Worm (Caenorhabditis elegans): ENCODE results near the gene C35D10.12.

- no peak for TF ChIP-seq gmeb-2 (tag; optimal IDR thresholded peaks at IDR 0.05)
- no peak for TF ChIP-seq nfya-1 (tag; optimal IDR thresholded peaks at IDR 0.05)
- TF ChIP-seq odd-2 (tag; optimal IDR thresholded peaks at IDR 0.05), result no peak
- no peak for TF ChIP-seq pat-9 (tag; optimal IDR thresholded peaks at IDR 0.05)
- TF ChIP-seq ahr-1 (tag; optimal IDR thresholded peaks at IDR 0.05), result no peak
- TF ChIP-seq dve-1 (tag; optimal IDR thresholded peaks at IDR 0.05), result no peak
- no peak for TF ChIP-seq rnt-1 (tag; optimal IDR thresholded peaks at IDR 0.05)
- no peak for TF ChIP-seq ref-2 (tag; optimal IDR thresholded peaks at IDR 0.05)
- no peak for TF ChIP-seq ceh-31 (tag; optimal IDR thresholded peaks at IDR 0.05)
- no peak for TF ChIP-seq hlh-6 (tag; optimal IDR thresholded peaks at IDR 0.05)
- TF ChIP-seq ama-1 (optimal IDR thresholded peaks at IDR 0.05), result no peak
Observed at ce11 chrIII:4899035-4899578, 24.5 kb upstream of the C35D10.12 start, which contains the start of gene nhl-2.
